Fruit fly (Drosophila melanogaster) whole organism, embryonic: Measurements from ENCODE around the gene CG42271.

Experiments used
- Atf6 ChIP-seq: fragments of 200-800 bp; sonication (Bioruptor generic); IDR thresholded peaks from 2 replicates; pipeline ENCODE4 v1.3.6; 2022; ENCODE audit warnings: missing biosample characterization, missing genetic modification characterization
- Blimp-1 ChIP-seq: fragments of 200-800 bp; sonication (Bioruptor generic); optimal IDR thresholded peaks from 3 replicates; lab custom pipeline; 2018; ENCODE audit warnings: missing biosample characterization, missing genetic modification characterization, mild to moderate bottlenecking, moderate library complexity, missing genetic modification reagents
- CG10147 ChIP-seq: fragments of 200-800 bp; sonication (Bioruptor generic); optimal IDR thresholded peaks from 2 replicates; lab custom pipeline; 2019; ENCODE audit warnings: missing biosample characterization, mild to moderate bottlenecking, missing genetic modification characterization, moderate library complexity
- CG10321 ChIP-seq: fragments of 200-800 bp; sonication (Bioruptor generic); IDR thresholded peaks from 2 replicates; pipeline ENCODE4 v1.3.6; 2022; ENCODE audit warnings: missing biosample characterization, missing genetic modification characterization
- CG10959 ChIP-seq: fragments of 200-800 bp; sonication (Bioruptor generic); IDR thresholded peaks from 2 replicates; pipeline ENCODE4 v1.3.6; 2022; ENCODE audit warnings: missing biosample characterization, missing genetic modification characterization
- CG11456 ChIP-seq: fragments of 200-800 bp; sonication (Bioruptor generic); IDR thresholded peaks from 3 replicates; pipeline ENCODE4 v1.3.6; 2022; ENCODE audit warnings: missing biosample characterization, missing genetic modification characterization
- CG12299 ChIP-seq: fragments of 200-800 bp; sonication (Bioruptor generic); optimal IDR thresholded peaks from 2 replicates; lab custom pipeline; 2018; ENCODE audit warnings: missing biosample characterization, mild to moderate bottlenecking, missing genetic modification characterization
- CG13624 ChIP-seq: fragments of 200-800 bp; sonication (Bioruptor generic); optimal IDR thresholded peaks from 2 replicates; lab custom pipeline; 2016; ENCODE audit warnings: missing biosample characterization, missing genetic modification characterization
- CG14050 ChIP-seq: fragments of 200-800 bp; sonication (Bioruptor generic); IDR thresholded peaks from 3 replicates; pipeline ENCODE4 v1.3.6; 2022; ENCODE audit warnings: missing biosample characterization, missing genetic modification characterization
- CG14667 ChIP-seq: fragments of 200-800 bp; sonication (Bioruptor generic); IDR thresholded peaks from 2 replicates; pipeline ENCODE4 v1.3.6; 2022; ENCODE audit warnings: missing biosample characterization, missing genetic modification characterization
- CG16863 ChIP-seq: fragments of 200-800 bp; sonication (Bioruptor generic); optimal IDR thresholded peaks from 3 replicates; lab custom pipeline; 2016; ENCODE audit warnings: missing biosample characterization, missing genetic modification characterization
- CG18262 ChIP-seq: fragments of 200-800 bp; optimal IDR thresholded peaks from 3 replicates; lab custom pipeline; 2019; ENCODE audit warnings: missing biosample characterization, mild to moderate bottlenecking, missing genetic modification characterization, moderate library complexity
- CG2678 ChIP-seq: fragments of 200-800 bp; sonication (Bioruptor generic); optimal IDR thresholded peaks from 3 replicates; lab custom pipeline; 2019; ENCODE audit warnings: missing biosample characterization, mild to moderate bottlenecking, missing genetic modification characterization, moderate library complexity
- CG4328 ChIP-seq: fragments of 200-800 bp; sonication (Bioruptor generic); optimal IDR thresholded peaks from 3 replicates; lab custom pipeline; 2017; ENCODE audit warnings: missing biosample characterization, missing genetic modification reagents, missing genetic modification characterization
- CG8924 ChIP-seq: fragments of 200-800 bp; optimal IDR thresholded peaks from 3 replicates; lab custom pipeline; 2019; ENCODE audit warnings: missing biosample characterization, mild to moderate bottlenecking, missing genetic modification characterization, moderate library complexity
- CG9797 ChIP-seq: fragments of 200-800 bp; sonication (Bioruptor generic); optimal IDR thresholded peaks from 3 replicates; lab custom pipeline; 2018; ENCODE audit warnings: missing biosample characterization, mild to moderate bottlenecking, missing genetic modification characterization
- CTCF ChIP-seq: fragments of 200-800 bp; sonication (Bioruptor generic); optimal IDR thresholded peaks from 2 replicates; lab custom pipeline; 2017; ENCODE audit warnings: missing biosample characterization, mild to moderate bottlenecking, missing genetic modification characterization, moderate library complexity
- D19B ChIP-seq: fragments of 200-800 bp; sonication (Bioruptor generic); optimal IDR thresholded peaks from 2 replicates; lab custom pipeline; 2017; ENCODE audit warnings: missing biosample characterization, mild to moderate bottlenecking, missing genetic modification characterization
- Deaf1 ChIP-seq: fragments of 200-800 bp; optimal IDR thresholded peaks from 3 replicates; lab custom pipeline; 2019; ENCODE audit warnings: missing biosample characterization, mild to moderate bottlenecking, missing genetic modification characterization, moderate library complexity
- Dfd ChIP-seq, 2 experiments: fragments of >200 bp; optimal IDR thresholded peaks; 2 replicates each; lab custom pipeline; 2017; ENCODE audit warnings: missing biosample characterization in 2 of 2, missing genetic modification characterization in 2 of 2
- ERR ChIP-seq: fragments of 200-800 bp; sonication (Bioruptor generic); optimal IDR thresholded peaks from 2 replicates; lab custom pipeline; 2016; ENCODE audit warnings: missing biosample characterization, missing genetic modification characterization
- Hmr ChIP-seq: fragments of 200-800 bp; sonication (Bioruptor generic); optimal IDR thresholded peaks from 3 replicates; lab custom pipeline; 2017; ENCODE audit warnings: mild to moderate bottlenecking, missing biosample characterization, missing genetic modification reagents, missing genetic modification characterization
- Hr78 ChIP-seq, 2 experiments: fragments of 200-800 bp in 1 of 2; fragments of >200 bp in 1 of 2; sonication (Bioruptor generic) in 1 of 2; optimal IDR thresholded peaks; 2 replicates each; lab custom pipeline; 2017 to 2019; ENCODE audit warnings: missing biosample characterization in 2 of 2, missing genetic modification characterization in 2 of 2, mild to moderate bottlenecking in 1 of 2, moderate library complexity in 1 of 2
- Jarid2 ChIP-seq: fragments of 200-800 bp; sonication (Bioruptor generic); optimal IDR thresholded peaks from 3 replicates; lab custom pipeline; 2017; ENCODE audit warnings: mild to moderate bottlenecking, missing biosample characterization, missing genetic modification reagents, missing genetic modification characterization
- Max ChIP-seq: fragments of 200-800 bp; sonication (Bioruptor generic); optimal IDR thresholded peaks from 2 replicates; lab custom pipeline; 2016; ENCODE audit warnings: missing biosample characterization, mild to moderate bottlenecking, missing genetic modification characterization
- Oaz ChIP-seq: fragments of 200-800 bp; sonication (Bioruptor generic); IDR thresholded peaks from 2 replicates; pipeline ENCODE4 v1.3.6; 2022; ENCODE audit warnings: missing biosample characterization, missing genetic modification characterization
- Rx ChIP-seq: fragments of 200-800 bp; sonication (Bioruptor generic); IDR thresholded peaks from 2 replicates; pipeline ENCODE4 v1.3.6; 2022; ENCODE audit warnings: missing biosample characterization, missing genetic modification characterization
- Sry-δ ChIP-seq: fragments of 200-800 bp; sonication (Bioruptor generic); optimal IDR thresholded peaks from 2 replicates; lab custom pipeline; 2016; ENCODE audit warnings: missing biosample characterization, missing genetic modification characterization
- Stat92E ChIP-seq, 3 experiments: fragments of >200 bp in 2 of 3; fragments of 200-800 bp in 1 of 3; sonication (Bioruptor generic) in 1 of 3; optimal IDR thresholded peaks; 2 replicates each; lab custom pipeline; 2017 to 2019; ENCODE audit warnings: missing biosample characterization in 3 of 3, missing genetic modification characterization in 3 of 3, mild to moderate bottlenecking in 1 of 3, moderate library complexity in 1 of 3
- TFAM ChIP-seq: fragments of 200-800 bp; sonication (Bioruptor generic); optimal IDR thresholded peaks from 2 replicates; lab custom pipeline; 2017; ENCODE audit warnings: missing biosample characterization, missing genetic modification characterization, inconsistent platforms
- Vsx1 ChIP-seq: fragments of 200-800 bp; sonication (Bioruptor generic); optimal IDR thresholded peaks from 2 replicates; lab custom pipeline; 2017; ENCODE audit warnings: missing biosample characterization, mild to moderate bottlenecking, missing genetic modification characterization, missing genetic modification reagents
- abd-A ChIP-seq: fragments of 200-800 bp; sonication (Bioruptor generic); optimal IDR thresholded peaks from 3 replicates; lab custom pipeline; 2019; ENCODE audit warnings: missing biosample characterization, mild to moderate bottlenecking, missing genetic modification characterization, moderate library complexity
- croc ChIP-seq: fragments of 200-800 bp; sonication (Bioruptor generic); conservative IDR thresholded peaks from 3 replicates; pipeline ENCODE4 v1.3.6; 2022; ENCODE audit warnings: missing biosample characterization, missing genetic modification characterization
- dan ChIP-seq: fragments of 200-800 bp; sonication (Bioruptor generic); IDR thresholded peaks from 2 replicates; pipeline ENCODE4 v1.3.6; 2022; ENCODE audit warnings: missing biosample characterization, missing genetic modification characterization
- danr ChIP-seq: fragments of 200-800 bp; sonication (Bioruptor generic); IDR thresholded peaks from 2 replicates; pipeline ENCODE4 v1.3.6; 2022; ENCODE audit warnings: missing biosample characterization, missing genetic modification characterization
- dimm ChIP-seq: fragments of 200-800 bp; sonication (Bioruptor generic); IDR thresholded peaks from 2 replicates; pipeline ENCODE4 v1.3.6; 2022; ENCODE audit warnings: missing biosample characterization, missing genetic modification characterization
- eve ChIP-seq, 2 experiments: fragments of >200 bp; optimal IDR thresholded peaks; 2 replicates each; lab custom pipeline; 2017; ENCODE audit warnings: missing biosample characterization in 2 of 2, missing genetic modification characterization in 2 of 2
- ewg ChIP-seq: fragments of 200-800 bp; sonication (Bioruptor generic); optimal IDR thresholded peaks from 3 replicates; lab custom pipeline; 2017; ENCODE audit warnings: mild to moderate bottlenecking, missing biosample characterization, missing genetic modification reagents, missing genetic modification characterization
- fd102C ChIP-seq: fragments of 200-800 bp; sonication (Bioruptor generic); optimal IDR thresholded peaks from 2 replicates; lab custom pipeline; 2018; ENCODE audit warnings: missing biosample characterization, mild to moderate bottlenecking, missing genetic modification characterization, moderate library complexity
- gsb ChIP-seq: fragments of 200-800 bp; sonication (Bioruptor generic); IDR thresholded peaks from 2 replicates; pipeline ENCODE4 v1.3.6; 2022; ENCODE audit warnings: missing biosample characterization, missing genetic modification characterization
- gt ChIP-seq: fragments of 200-800 bp; sonication (Bioruptor generic); IDR thresholded peaks from 2 replicates; pipeline ENCODE4 v1.3.6; 2022; ENCODE audit warnings: missing biosample characterization, missing genetic modification characterization
- hbn ChIP-seq: fragments of 200-800 bp; sonication (Bioruptor generic); IDR thresholded peaks from 2 replicates; pipeline ENCODE4 v1.3.6; 2022; ENCODE audit warnings: missing biosample characterization, missing genetic modification characterization; ENCODE audit not compliant: partially characterized antibody
- hkb ChIP-seq, 2 experiments: fragments of 200-800 bp in 1 of 2; fragments of >200 bp in 1 of 2; sonication (Bioruptor generic) in 1 of 2; IDR thresholded peaks in 1 of 2; optimal IDR thresholded peaks in 1 of 2; 2 replicates each; pipeline versions ENCODE4 v1.3.6 to Lab custom; 2017 to 2022; ENCODE audit warnings: missing biosample characterization in 1 of 2, missing genetic modification characterization in 1 of 2
- kni ChIP-seq: fragments of 200-800 bp; sonication (Bioruptor generic); optimal IDR thresholded peaks from 3 replicates; lab custom pipeline; 2017; ENCODE audit warnings: mild to moderate bottlenecking, missing biosample characterization, missing genetic modification reagents, missing genetic modification characterization
- maf-S ChIP-seq: fragments of 200-800 bp; sonication (Bioruptor generic); optimal IDR thresholded peaks from 2 replicates; lab custom pipeline; 2016; ENCODE audit warnings: missing biosample characterization, missing genetic modification characterization
- nau ChIP-seq: fragments of 200-800 bp; sonication (Bioruptor generic); optimal IDR thresholded peaks from 3 replicates; lab custom pipeline; 2017; ENCODE audit warnings: missing biosample characterization, mild to moderate bottlenecking, missing genetic modification characterization, missing genetic modification reagents
- org-1 ChIP-seq: fragments of 200-800 bp; sonication (Bioruptor generic); optimal IDR thresholded peaks from 2 replicates; lab custom pipeline; 2017; ENCODE audit warnings: missing biosample characterization, missing genetic modification characterization
- otp ChIP-seq: fragments of 200-800 bp; sonication (Bioruptor generic); IDR thresholded peaks from 3 replicates; pipeline ENCODE4, ENCODE4 v1.3.6; 2022; ENCODE audit warnings: missing biosample characterization, missing genetic modification characterization
- twi ChIP-seq: fragments of 200-800 bp; optimal IDR thresholded peaks from 2 replicates; lab custom pipeline; 2019; ENCODE audit warnings: missing biosample characterization, mild to moderate bottlenecking, missing genetic modification characterization, moderate library complexity
- wor ChIP-seq: fragments of 200-800 bp; sonication (Bioruptor generic); IDR thresholded peaks from 2 replicates; pipeline ENCODE4 v1.3.6; 2022; ENCODE audit warnings: missing biosample characterization, missing genetic modification characterization
- yki ChIP-seq: fragments of >200 bp; optimal IDR thresholded peaks from 3 replicates; lab custom pipeline; 2018

CG42271 gene

dm6 chrX:14233843-14234337, at the start of gene CG42271 (continued):
- TF ChIP-seq Atf6 (GFP tag; lab: Robert Waterston, UW): no peak
- no peak for TF ChIP-seq CG11456 (GFP tag; lab: Robert Waterston, UW)
- TF ChIP-seq CTCF: no peak
- TF ChIP-seq croc: no peak; the same call in 2 of the 3 replicates
- TF ChIP-seq twi: peak; percentile 4
- TF ChIP-seq CG18262 (tag; lab: Kevin White, UChicago): peak; percentile 53
- no peak for TF ChIP-seq Hmr (GFP tag; lab: Kevin White, UChicago)
- no peak for TF ChIP-seq maf-S (GFP tag; lab: Kevin White, UChicago)
- peak; percentile 22 for TF ChIP-seq CG4328
- TF ChIP-seq Rx (GFP tag; lab: Robert Waterston, UW): no peak
- no peak for TF ChIP-seq wor (GFP tag; lab: Robert Waterston, UW)
- TF ChIP-seq CG10959: no peak
- TF ChIP-seq ewg: peak; percentile 5
- no peak for TF ChIP-seq kni (GFP tag; lab: Kevin White, UChicago)
- peak; percentile 74 for TF ChIP-seq Sry-δ (GFP tag; lab: Kevin White, UChicago)
- TF ChIP-seq eve (GFP tag; optimal IDR thresholded peaks at IDR 0.05; lab: Kevin White, UChicago): no peak
- TF ChIP-seq org-1 (GFP tag; lab: Kevin White, UChicago): no peak
- no peak for TF ChIP-seq CG12299 (tag; lab: Kevin White, UChicago)
- TF ChIP-seq abd-A (tag; lab: Kevin White, UChicago): no peak
- TF ChIP-seq danr (GFP tag; lab: Robert Waterston, UW): no peak
- TF ChIP-seq Blimp-1: no peak
- no peak for TF ChIP-seq TFAM (GFP tag; lab: Kevin White, UChicago)
- TF ChIP-seq Stat92E (GFP tag; optimal IDR thresholded peaks at IDR 0.05; lab: Kevin White, UChicago): no peak
- no peak for TF ChIP-seq dan (GFP tag; lab: Robert Waterston, UW)
- TF ChIP-seq gt (GFP tag; lab: Robert Waterston, UW): no peak
- peak; percentile 14 for TF ChIP-seq Deaf1
- no peak for TF ChIP-seq nau
- no peak for TF ChIP-seq hkb (optimal IDR thresholded peaks at IDR 0.05; lab: Kevin White, UChicago)
- no peak for TF ChIP-seq hkb (GFP tag; IDR thresholded peaks at IDR 0.05; lab: Robert Waterston, UW)
- no peak for TF ChIP-seq Hr78 (GFP tag; optimal IDR thresholded peaks at IDR 0.05; lab: Kevin White, UChicago)
- peak; percentile 36 for TF ChIP-seq Vsx1 (GFP tag; lab: Kevin White, UChicago)
- no peak for TF ChIP-seq ERR (GFP tag; lab: Kevin White, UChicago)
- TF ChIP-seq Max (GFP tag; lab: Kevin White, UChicago): no peak
- TF ChIP-seq CG8924 (tag; lab: Kevin White, UChicago): peak; percentile 69
- no peak for TF ChIP-seq CG14050 (GFP tag; lab: Robert Waterston, UW)
- no peak for TF ChIP-seq D19B (GFP tag; lab: Kevin White, UChicago)
- TF ChIP-seq yki: no peak
- no peak for TF ChIP-seq Dfd (GFP tag; optimal IDR thresholded peaks at IDR 0.05; lab: Kevin White, UChicago)
- TF ChIP-seq CG10321 (GFP tag; lab: Robert Waterston, UW): no peak
- peak; percentile 21 for TF ChIP-seq CG10147 (GFP tag; lab: Kevin White, UChicago)
- TF ChIP-seq dimm: no peak
- TF ChIP-seq hbn (GFP tag; lab: Robert Waterston, UW): peak; percentile 86
- no peak for TF ChIP-seq CG2678 (tag; lab: Kevin White, UChicago)
- no peak for TF ChIP-seq Jarid2 (GFP tag; lab: Kevin White, UChicago)
- TF ChIP-seq gsb: no peak
- no peak for TF ChIP-seq fd102C (GFP tag; lab: Kevin White, UChicago)
- no peak for TF ChIP-seq CG14667 (GFP tag; lab: Robert Waterston, UW)
- TF ChIP-seq Oaz (GFP tag; lab: Robert Waterston, UW): no peak
- TF ChIP-seq CG16863 (GFP tag; lab: Kevin White, UChicago): no peak
- TF ChIP-seq otp (GFP tag; lab: Robert Waterston, UW): 0 out of 3 replicates have a peak, but pooled peaks have one; percentile 7
- TF ChIP-seq CG13624 (GFP tag; lab: Kevin White, UChicago): no peak
- peak; percentile 8 for TF ChIP-seq CG9797 (GFP tag; lab: Kevin White, UChicago)
